Fruit fly (Drosophila melanogaster) whole organism, embryonic: ENCODE results near the gene CG31121.

Experiments
- Abd-B ChIP-seq: fragments of 200-800 bp; sonication (Bioruptor generic); optimal IDR thresholded peaks from 2 replicates; lab custom pipeline; 2018; ENCODE audit warnings: missing biosample characterization, mild to moderate bottlenecking, missing genetic modification characterization, moderate library complexity
- Adf1 ChIP-seq: fragments of 200-800 bp; sonication (Bioruptor generic); IDR thresholded peaks from 2 replicates; pipeline ENCODE4 v1.3.6; 2022; ENCODE audit warnings: missing biosample characterization, missing genetic modification characterization
- Blimp-1 ChIP-seq: fragments of 200-800 bp; sonication (Bioruptor generic); optimal IDR thresholded peaks from 3 replicates; lab custom pipeline; 2018; ENCODE audit warnings: missing biosample characterization, missing genetic modification characterization, mild to moderate bottlenecking, moderate library complexity, missing genetic modification reagents
- CG12071 ChIP-seq: fragments of 200-800 bp; sonication (Bioruptor generic); optimal IDR thresholded peaks from 3 replicates; lab custom pipeline; 2018; ENCODE audit warnings: missing biosample characterization, mild to moderate bottlenecking, missing genetic modification characterization
- CG12744 ChIP-seq: fragments of 200-800 bp; sonication (Bioruptor generic); optimal IDR thresholded peaks from 2 replicates; lab custom pipeline; 2016; ENCODE audit warnings: missing biosample characterization, missing genetic modification characterization
- CG17328 ChIP-seq: fragments of 200-800 bp; sonication (Bioruptor generic); IDR thresholded peaks from 2 replicates; pipeline ENCODE4 v1.3.6; 2022; ENCODE audit warnings: missing biosample characterization, missing genetic modification characterization
- CG17802 ChIP-seq: fragments of 200-800 bp; sonication (Bioruptor generic); optimal IDR thresholded peaks from 2 replicates; lab custom pipeline; 2018; ENCODE audit warnings: missing biosample characterization, mild to moderate bottlenecking, missing genetic modification characterization, moderate library complexity
- CG2116 ChIP-seq: fragments of 200-800 bp; sonication (Bioruptor generic); optimal IDR thresholded peaks from 3 replicates; lab custom pipeline; 2018; ENCODE audit warnings: missing biosample characterization, mild to moderate bottlenecking, missing genetic modification characterization
- CG2199 ChIP-seq: fragments of 200-800 bp; sonication (Bioruptor generic); IDR thresholded peaks from 3 replicates; pipeline ENCODE4 v1.3.6; 2022; ENCODE audit warnings: missing biosample characterization, missing genetic modification characterization
- CG2678 ChIP-seq: fragments of 200-800 bp; sonication (Bioruptor generic); optimal IDR thresholded peaks from 3 replicates; lab custom pipeline; 2019; ENCODE audit warnings: missing biosample characterization, mild to moderate bottlenecking, missing genetic modification characterization, moderate library complexity
- CG33213 ChIP-seq: fragments of 200-800 bp; sonication (Bioruptor generic); optimal IDR thresholded peaks from 3 replicates; lab custom pipeline; 2016; ENCODE audit warnings: missing biosample characterization, missing genetic modification characterization
- CG34224 ChIP-seq: fragments of 200-800 bp; sonication (Bioruptor generic); IDR thresholded peaks from 3 replicates; pipeline ENCODE4 v1.3.6; 2022; ENCODE audit warnings: missing biosample characterization, missing genetic modification characterization; ENCODE audit not compliant: partially characterized antibody
- CG34422 ChIP-seq: fragments of 200-800 bp; sonication (Bioruptor generic); IDR thresholded peaks from 3 replicates; pipeline ENCODE4 v1.3.6; 2022; ENCODE audit warnings: missing biosample characterization, missing genetic modification characterization
- CG7987 ChIP-seq: fragments of 200-800 bp; sonication (Bioruptor generic); optimal IDR thresholded peaks from 2 replicates; lab custom pipeline; 2018; ENCODE audit warnings: missing biosample characterization, mild to moderate bottlenecking, missing genetic modification characterization, moderate library complexity
- CG8765 ChIP-seq: fragments of 200-800 bp; sonication (Bioruptor generic); IDR thresholded peaks from 2 replicates; pipeline ENCODE4 v1.3.6; 2022; ENCODE audit warnings: missing biosample characterization, missing genetic modification characterization
- CrebB ChIP-seq: fragments of 200-800 bp; sonication (Bioruptor generic); optimal IDR thresholded peaks from 3 replicates; lab custom pipeline; 2018; ENCODE audit warnings: missing biosample characterization, mild to moderate bottlenecking, missing genetic modification characterization
- Dek ChIP-seq: fragments of 200-800 bp; sonication (Bioruptor generic); optimal IDR thresholded peaks from 3 replicates; lab custom pipeline; 2019; ENCODE audit warnings: missing biosample characterization, mild to moderate bottlenecking, missing genetic modification characterization, moderate library complexity
- E2f2 ChIP-seq: fragments of 200-800 bp; sonication (Bioruptor generic); IDR thresholded peaks from 2 replicates; pipeline ENCODE4 v1.3.6; 2022; ENCODE audit warnings: missing biosample characterization, missing genetic modification characterization
- Elba2 ChIP-seq: fragments of 200-800 bp; sonication (Bioruptor generic); optimal IDR thresholded peaks from 3 replicates; lab custom pipeline; 2016; ENCODE audit warnings: missing biosample characterization, missing genetic modification characterization
- Ets65A ChIP-seq: fragments of 200-800 bp; sonication (Bioruptor generic); peaks from one replicate; lab custom pipeline; 2016; ENCODE audit warnings: missing biosample characterization, missing genetic modification characterization
- HLH4C ChIP-seq: fragments of 200-800 bp; sonication (Bioruptor generic); IDR thresholded peaks from 3 replicates; pipeline ENCODE4 v1.3.6; 2022; ENCODE audit warnings: missing biosample characterization, missing genetic modification characterization; ENCODE audit not compliant: partially characterized antibody
- Jarid2 ChIP-seq: fragments of 200-800 bp; sonication (Bioruptor generic); optimal IDR thresholded peaks from 3 replicates; lab custom pipeline; 2017; ENCODE audit warnings: mild to moderate bottlenecking, missing biosample characterization, missing genetic modification reagents, missing genetic modification characterization
- Med ChIP-seq: fragments of 200-800 bp; sonication (Bioruptor generic); peaks from one replicate; lab custom pipeline; 2016; ENCODE audit warnings: missing biosample characterization, missing genetic modification characterization, mild to moderate bottlenecking, inconsistent platforms, moderate library complexity
- Mes4 ChIP-seq: fragments of 200-800 bp; sonication (Bioruptor generic); optimal IDR thresholded peaks from 2 replicates; lab custom pipeline; 2016; ENCODE audit warnings: missing biosample characterization, missing genetic modification characterization
- NC2α ChIP-seq: fragments of 200-800 bp; sonication (Bioruptor generic); optimal IDR thresholded peaks from 2 replicates; lab custom pipeline; 2016; ENCODE audit warnings: missing biosample characterization, missing genetic modification characterization
- Opbp ChIP-seq: fragments of 200-800 bp; sonication (Bioruptor generic); IDR thresholded peaks from 3 replicates; pipeline ENCODE4 v1.3.6; 2022; ENCODE audit warnings: missing biosample characterization, missing genetic modification characterization; ENCODE audit not compliant: partially characterized antibody
- PHDP ChIP-seq: fragments of 200-800 bp; sonication (Bioruptor generic); optimal IDR thresholded peaks from 3 replicates; lab custom pipeline; 2018; ENCODE audit warnings: missing biosample characterization, mild to moderate bottlenecking, missing genetic modification characterization, moderate library complexity
- Rfx ChIP-seq: fragments of 200-800 bp; sonication (Bioruptor generic); IDR thresholded peaks from 2 replicates; pipeline ENCODE4 v1.3.6; 2022; ENCODE audit warnings: missing biosample characterization, missing genetic modification characterization
- Ssrp ChIP-seq: fragments of 200-800 bp; sonication (Bioruptor generic); optimal IDR thresholded peaks from 2 replicates; lab custom pipeline; 2018; ENCODE audit warnings: missing biosample characterization, mild to moderate bottlenecking, missing genetic modification characterization, moderate library complexity
- Xrp1 ChIP-seq: fragments of 200-800 bp; sonication (Bioruptor generic); IDR thresholded peaks from 2 replicates; pipeline ENCODE4 v1.3.6; 2022; ENCODE audit warnings: missing biosample characterization, missing genetic modification characterization
- chinmo ChIP-seq: fragments of 200-800 bp; sonication (Bioruptor generic); IDR thresholded peaks from 4 replicates; pipeline ENCODE4 v1.3.6; 2022; ENCODE audit warnings: missing biosample characterization, missing genetic modification characterization; ENCODE audit not compliant: partially characterized antibody
- ci ChIP-seq: fragments of 200-800 bp; sonication (Bioruptor generic); IDR thresholded peaks from 3 replicates; pipeline ENCODE4 v1.3.6; 2022; ENCODE audit warnings: missing biosample characterization, missing genetic modification characterization
- emc ChIP-seq: fragments of 200-800 bp; sonication (Bioruptor generic); optimal IDR thresholded peaks from 2 replicates; lab custom pipeline; 2016; ENCODE audit warnings: missing biosample characterization, missing genetic modification characterization
- eve ChIP-seq, 2 experiments: fragments of >200 bp; optimal IDR thresholded peaks; 2 replicates each; lab custom pipeline; 2017; ENCODE audit warnings: missing biosample characterization in 2 of 2, missing genetic modification characterization in 2 of 2
- insv ChIP-seq, 2 experiments: fragments of 200-800 bp; sonication (Bioruptor generic); optimal IDR thresholded peaks; 3 replicates each; lab custom pipeline; 2016 to 2018; ENCODE audit warnings: missing biosample characterization in 2 of 2, missing genetic modification characterization in 2 of 2
- kah ChIP-seq: fragments of 200-800 bp; sonication (Bioruptor generic); optimal IDR thresholded peaks from 2 replicates; lab custom pipeline; 2018; ENCODE audit warnings: missing biosample characterization, mild to moderate bottlenecking, missing genetic modification characterization
- klu ChIP-seq: fragments of 200-800 bp; sonication (Bioruptor generic); IDR thresholded peaks from 2 replicates; pipeline ENCODE4 v1.3.6; 2022; ENCODE audit warnings: missing biosample characterization, missing genetic modification characterization
- kni ChIP-seq: fragments of 200-800 bp; sonication (Bioruptor generic); optimal IDR thresholded peaks from 3 replicates; lab custom pipeline; 2017; ENCODE audit warnings: mild to moderate bottlenecking, missing biosample characterization, missing genetic modification reagents, missing genetic modification characterization
- knrl ChIP-seq: fragments of 200-800 bp; sonication (Bioruptor generic); IDR thresholded peaks from 3 replicates; pipeline ENCODE4 v1.3.6; 2022; ENCODE audit warnings: missing biosample characterization, missing genetic modification characterization; ENCODE audit not compliant: partially characterized antibody
- nom ChIP-seq: fragments of 200-800 bp; sonication (Bioruptor generic); optimal IDR thresholded peaks from 2 replicates; lab custom pipeline; 2017; ENCODE audit warnings: missing biosample characterization, missing genetic modification characterization, mild to moderate bottlenecking, moderate library complexity, missing genetic modification reagents
- otp ChIP-seq: fragments of 200-800 bp; sonication (Bioruptor generic); IDR thresholded peaks from 3 replicates; pipeline ENCODE4, ENCODE4 v1.3.6; 2022; ENCODE audit warnings: missing biosample characterization, missing genetic modification characterization
- pum ChIP-seq: fragments of 200-800 bp; sonication (Bioruptor generic); optimal IDR thresholded peaks from 2 replicates; lab custom pipeline; 2016; ENCODE audit warnings: missing biosample characterization, missing genetic modification characterization
- sd ChIP-seq: fragments of 200-800 bp; sonication (Bioruptor generic); optimal IDR thresholded peaks from 3 replicates; lab custom pipeline; 2018; ENCODE audit warnings: missing biosample characterization, mild to moderate bottlenecking, missing genetic modification characterization, moderate library complexity
- so ChIP-seq: fragments of 200-800 bp; sonication (Bioruptor generic); IDR thresholded peaks from 3 replicates; pipeline ENCODE4 v1.3.6; 2022; ENCODE audit warnings: missing biosample characterization, missing genetic modification characterization
- sqz ChIP-seq: fragments of 200-800 bp; sonication (Bioruptor generic); optimal IDR thresholded peaks from 3 replicates; lab custom pipeline; 2018; ENCODE audit warnings: missing biosample characterization, mild to moderate bottlenecking, missing genetic modification characterization
- vvl ChIP-seq: fragments of 200-800 bp; sonication (Bioruptor generic); IDR thresholded peaks from 2 replicates; pipeline ENCODE4 v1.3.6; 2022; ENCODE audit warnings: missing biosample characterization, missing genetic modification characterization
- yki ChIP-seq: fragments of >200 bp; optimal IDR thresholded peaks from 3 replicates; lab custom pipeline; 2018
- zen ChIP-seq: fragments of 200-800 bp; sonication (Bioruptor generic); optimal IDR thresholded peaks from 3 replicates; lab custom pipeline; 2018; ENCODE audit warnings: missing biosample characterization, mild to moderate bottlenecking, missing genetic modification characterization, moderate library complexity
- zen2 ChIP-seq: fragments of 200-800 bp; sonication (Bioruptor generic); IDR thresholded peaks from 3 replicates; pipeline ENCODE4 v1.3.6; 2022; ENCODE audit warnings: missing biosample characterization, missing genetic modification characterization; ENCODE audit not compliant: partially characterized antibody

CG31121 gene

dm6 chr3R:24894419-24895206, at the start of gene CG31121, which contains the start of gene CG11069 (continued):
- TF ChIP-seq so (GFP tag; lab: Robert Waterston, UW) (0 out of 3 replicates have a peak, but pooled peaks have one; percentile 20), Dek (tag; lab: Kevin White, UChicago) (no peak), Ssrp (tag; lab: Kevin White, UChicago) (no peak), CG12744 (GFP tag; lab: Kevin White, UChicago) (no peak), ci (GFP tag; lab: Robert Waterston, UW) (peak; percentile 15; the same call in 1 of the 3 replicates), sqz (GFP tag; lab: Kevin White, UChicago) (peak; percentile 58), Blimp-1 (no peak), CG2116 (GFP tag; lab: Kevin White, UChicago) (no peak), CG7987 (GFP tag; lab: Kevin White, UChicago) (no peak), yki (no peak), Abd-B (GFP tag; lab: Kevin White, UChicago) (no peak), klu (GFP tag; lab: Robert Waterston, UW) (no peak), Rfx (peak; percentile 46), PHDP (tag; lab: Kevin White, UChicago) (no peak), eve (GFP tag; optimal IDR thresholded peaks at IDR 0.05; lab: Kevin White, UChicago) (no peak), Elba2 (GFP tag; lab: Kevin White, UChicago) (peak; percentile 31), Opbp (GFP tag; lab: Robert Waterston, UW) (0 out of 3 replicates have a peak, but pooled peaks have one; percentile 42), nom (GFP tag; lab: Kevin White, UChicago) (peak; percentile 41), Med (GFP tag; lab: Kevin White, UChicago) (peak; percentile 31), Xrp1 (GFP tag; lab: Robert Waterston, UW) (0 out of 2 replicates have a peak, but pooled peaks have one; percentile 5), Mes4 (GFP tag; lab: Kevin White, UChicago) (no peak), pum (no peak), vvl (GFP tag; lab: Robert Waterston, UW) (0 out of 2 replicates have a peak, but pooled peaks have one; percentile 9), zen2 (GFP tag; lab: Robert Waterston, UW) (0 out of 3 replicates have a peak, but pooled peaks have one; percentile 7), insv (GFP tag; optimal IDR thresholded peaks at IDR 0.05; lab: Kevin White, UChicago) (peak in 1 of 2 experiments; percentile 88), kni (GFP tag; lab: Kevin White, UChicago) (peak; percentile 50), sd (tag; lab: Kevin White, UChicago) (no peak), Jarid2 (GFP tag; lab: Kevin White, UChicago) (peak; percentile 80), Ets65A (GFP tag; lab: Kevin White, UChicago) (no peak), CG34422 (0 out of 3 replicates have a peak, but pooled peaks have one; percentile 9), otp (GFP tag; lab: Robert Waterston, UW) (0 out of 3 replicates have a peak, but pooled peaks have one; percentile 43)

dm6 chr3R:24938049-24938448, 43.6 kb upstream of the CG31121 start, which contains the start of gene Osbp:
Osbp (minus strand) TSS chr3R:24938222.
- TF ChIP-seq CG17328 (GFP tag; lab: Robert Waterston, UW) (no peak), emc (GFP tag; lab: Kevin White, UChicago) (no peak), CG33213 (GFP tag; lab: Kevin White, UChicago) (no peak), CG2199 (no peak), kah (GFP tag; lab: Kevin White, UChicago) (peak; percentile 17), Adf1 (GFP tag; lab: Robert Waterston, UW) (no peak), HLH4C (GFP tag; lab: Robert Waterston, UW) (peak; percentile 57; the same call in 2 of the 3 replicates), zen (no peak), NC2α (no peak), Abd-B (GFP tag; lab: Kevin White, UChicago) (no peak), CG2678 (tag; lab: Kevin White, UChicago) (no peak), chinmo (GFP tag; lab: Robert Waterston, UW) (peak; percentile 68; the same call in 1 of the 4 replicates), E2f2 (GFP tag; lab: Robert Waterston, UW) (peak; percentile 88), knrl (GFP tag; lab: Robert Waterston, UW) (peak; percentile 55), CG8765 (GFP tag; lab: Robert Waterston, UW) (no peak), CG34224 (peak; percentile 64), CG17802 (tag; lab: Kevin White, UChicago) (no peak), CG12071 (GFP tag; lab: Kevin White, UChicago) (no peak), CrebB (tag; lab: Kevin White, UChicago) (no peak)
